Worm (Caenorhabditis elegans): Measurements from ENCODE around the gene rhgf-1.

- TF ChIP-seq pha-4 (tag; optimal IDR thresholded peaks at IDR 0.05) (no peak), nhr-232 (tag; optimal IDR thresholded peaks at IDR 0.05) (no peak), ama-1 (optimal IDR thresholded peaks at IDR 0.05) (no peak), ets-4 (tag; optimal IDR thresholded peaks at IDR 0.05) (no peak), pax-1 (tag; optimal IDR thresholded peaks at IDR 0.05) (peak; percentile 27), tbx-2 (tag; optimal IDR thresholded peaks at IDR 0.05) (no peak), madf-2 (tag; optimal IDR thresholded peaks at IDR 0.05) (no peak), unc-55 (GFP tag; optimal IDR thresholded peaks at IDR 0.05) (no peak), fkh-10 (GFP tag; optimal IDR thresholded peaks at IDR 0.05) (no peak), ceh-9 (tag; optimal IDR thresholded peaks at IDR 0.05) (no peak), C08G9.2 (tag; optimal IDR thresholded peaks at IDR 0.05) (no peak)
Measured at ce11 chrX:10694933-10695332, 16.7 kb downstream of the rhgf-1 start, which contains the start of gene plpp-1.3.
